Worm (Caenorhabditis elegans) whole organism, L1 larva: ENCODE measurements around the gene ccep-135.

Source experiments
- blmp-1 ChIP-seq: fragments of 150-350 bp; optimal IDR thresholded peaks from 2 replicates; lab custom pipeline; 2014; ENCODE audit warnings: missing biosample characterization, missing genetic modification characterization
- ceh-82 ChIP-seq, 3 experiments: fragments of 150-350 bp in 1 of 3; sonication (generic microtip) in 2 of 3; optimal IDR thresholded peaks; 2 replicates each; lab custom pipeline; 2014 to 2017; ENCODE audit warnings: missing biosample characterization in 3 of 3, missing genetic modification characterization in 3 of 3
- dpl-1 ChIP-seq, 3 experiments: fragments of 150-350 bp in 2 of 3; sonication (generic microtip) in 1 of 3; optimal IDR thresholded peaks; 2 replicates each; lab custom pipeline; 2014 to 2017; ENCODE audit warnings: missing biosample characterization in 3 of 3, missing genetic modification characterization in 3 of 3, missing genetic modification reagents in 3 of 3
- efl-1 ChIP-seq, 4 experiments: fragments of 150-350 bp; optimal IDR thresholded peaks in 3 of 4; peaks in 1 of 4; 1 replicate in 1 of 4; 2 replicates in 3 of 4; lab custom pipeline; 2014; ENCODE audit warnings: missing biosample characterization in 2 of 4, missing genetic modification characterization in 2 of 4, missing genetic modification reagents in 2 of 4
- efl-3 ChIP-seq: fragments of 200-800 bp; sonication (Bioruptor generic); optimal IDR thresholded peaks from 2 replicates; lab custom pipeline; 2018; ENCODE audit warnings: mild to moderate bottlenecking, missing genetic modification characterization, missing compliant biosample characterization
- egl-27 ChIP-seq, 2 experiments: fragments of 150-350 bp in 1 of 2; sonication (generic microtip); optimal IDR thresholded peaks; 3 replicates each; lab custom pipeline; 2017 to 2018; ENCODE audit warnings: missing biosample characterization in 2 of 2, missing genetic modification characterization in 2 of 2, missing genetic modification reagents in 2 of 2
- fos-1 ChIP-seq: fragments of 150-350 bp; optimal IDR thresholded peaks from 2 replicates; lab custom pipeline; 2014; ENCODE audit warnings: missing biosample characterization, missing genetic modification characterization
- hlh-17 ChIP-seq: fragments of 200-800 bp; sonication (Bioruptor generic); optimal IDR thresholded peaks from 2 replicates; lab custom pipeline; 2018; ENCODE audit warnings: missing genetic modification characterization, mild to moderate bottlenecking, missing compliant biosample characterization, moderate library complexity, borderline replicate concordance
- hpl-2 ChIP-seq: fragments of 150-350 bp; optimal IDR thresholded peaks from 2 replicates; lab custom pipeline; 2014; ENCODE audit warnings: missing biosample characterization, missing genetic modification reagents, missing genetic modification characterization
- jun-1 ChIP-seq: fragments of 150-350 bp; optimal IDR thresholded peaks from 2 replicates; lab custom pipeline; 2014; ENCODE audit warnings: missing biosample characterization, missing genetic modification reagents, missing genetic modification characterization
- lin-14 ChIP-seq: fragments of 200-800 bp; sonication (Bioruptor generic); optimal IDR thresholded peaks from 2 replicates; lab custom pipeline; 2018; ENCODE audit warnings: mild to moderate bottlenecking, missing genetic modification characterization, moderate library complexity, missing compliant biosample characterization
- lin-35 ChIP-seq, 2 experiments: fragments of 150-350 bp; optimal IDR thresholded peaks; 2 replicates each; lab custom pipeline; 2014; ENCODE audit warnings: missing biosample characterization in 2 of 2, missing genetic modification characterization in 2 of 2, missing genetic modification reagents in 2 of 2
- lin-39 ChIP-seq: fragments of 150-350 bp; optimal IDR thresholded peaks from 2 replicates; lab custom pipeline; 2014; ENCODE audit warnings: missing biosample characterization, missing genetic modification reagents, missing genetic modification characterization
- lsy-2 ChIP-seq, 2 experiments: fragments of 150-350 bp; optimal IDR thresholded peaks; 2 replicates each; lab custom pipeline; 2014; ENCODE audit warnings: missing biosample characterization in 2 of 2, missing genetic modification characterization in 2 of 2
- mep-1 ChIP-seq: fragments of 150-350 bp; optimal IDR thresholded peaks from 2 replicates; lab custom pipeline; 2014; ENCODE audit warnings: missing biosample characterization, missing genetic modification characterization
- nhr-11 ChIP-seq: fragments of 150-350 bp; optimal IDR thresholded peaks from 2 replicates; lab custom pipeline; 2014; ENCODE audit warnings: missing biosample characterization, missing genetic modification characterization
- nhr-237 ChIP-seq: fragments of 150-350 bp; optimal IDR thresholded peaks from 2 replicates; lab custom pipeline; 2014; ENCODE audit warnings: missing biosample characterization, missing genetic modification characterization
- nhr-47 ChIP-seq: sonication (generic microtip); optimal IDR thresholded peaks from 2 replicates; lab custom pipeline; 2016; ENCODE audit warnings: mild to moderate bottlenecking, missing genetic modification characterization, moderate library complexity, missing compliant biosample characterization
- nhr-76 ChIP-seq: sonication (generic microtip); optimal IDR thresholded peaks from 2 replicates; lab custom pipeline; 2017; ENCODE audit warnings: missing biosample characterization, missing genetic modification characterization
- nhr-85 ChIP-seq: sonication (generic microtip); peaks from one replicate; lab custom pipeline; 2016; ENCODE audit warnings: missing genetic modification characterization, inconsistent platforms, missing compliant biosample characterization
- nhr-90 ChIP-seq: sonication (generic microtip); optimal IDR thresholded peaks from 2 replicates; lab custom pipeline; 2016; ENCODE audit warnings: mild to moderate bottlenecking, missing genetic modification characterization, missing compliant biosample characterization; ENCODE audit not compliant: poor library complexity
- pax-3 ChIP-seq: fragments of 200-800 bp; sonication (Bioruptor generic); optimal IDR thresholded peaks from 2 replicates; lab custom pipeline; 2018; ENCODE audit warnings: mild to moderate bottlenecking, missing genetic modification characterization, moderate library complexity, missing compliant biosample characterization
- pqm-1 ChIP-seq: sonication (generic microtip); optimal IDR thresholded peaks from 3 replicates; lab custom pipeline; 2017; ENCODE audit warnings: missing biosample characterization, missing genetic modification characterization
- skn-1 ChIP-seq: fragments of 150-350 bp; optimal IDR thresholded peaks from 2 replicates; lab custom pipeline; 2014; ENCODE audit warnings: missing biosample characterization, missing genetic modification characterization
- tbx-2 ChIP-seq: sonication (generic microtip); optimal IDR thresholded peaks from 2 replicates; lab custom pipeline; 2016; ENCODE audit warnings: missing genetic modification characterization, missing compliant biosample characterization
- tlp-1 ChIP-seq: fragments of 150-350 bp; optimal IDR thresholded peaks from 2 replicates; lab custom pipeline; 2014; ENCODE audit warnings: missing biosample characterization, missing genetic modification characterization
- unc-130 ChIP-seq: fragments of 150-350 bp; optimal IDR thresholded peaks from 2 replicates; lab custom pipeline; 2017; ENCODE audit warnings: missing biosample characterization, missing genetic modification characterization, inconsistent platforms
- unc-30 ChIP-seq: sonication (generic microtip); optimal IDR thresholded peaks from 2 replicates; lab custom pipeline; 2017; ENCODE audit warnings: missing biosample characterization, missing genetic modification characterization

Gene ccep-135

DNA sequence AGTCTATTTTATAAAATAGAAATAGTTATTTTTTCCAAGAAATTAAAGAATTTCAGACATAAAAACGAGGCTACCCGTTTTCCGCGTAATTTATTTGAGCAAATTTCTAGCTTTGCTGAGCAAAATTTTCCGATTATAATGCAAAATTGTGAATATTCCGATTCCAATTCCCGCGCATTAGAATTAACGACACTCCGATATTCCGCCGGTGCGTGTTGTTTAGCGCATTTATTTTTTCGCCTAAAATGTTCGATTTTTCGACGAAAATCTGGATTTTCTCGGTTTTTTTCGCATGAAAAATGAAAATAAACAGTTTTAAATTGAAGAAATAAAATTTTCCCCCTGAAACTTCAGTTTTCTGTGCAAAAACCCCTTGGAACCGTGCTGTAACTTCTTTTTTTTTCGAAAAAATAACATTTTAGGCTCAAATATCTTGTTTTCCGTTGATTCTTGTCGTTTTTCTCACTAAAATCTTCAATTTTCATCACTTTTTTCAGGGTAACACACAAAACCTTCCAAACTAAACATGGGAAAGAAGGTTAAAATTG is 21.6 kb upstream of the ccep-135 start, which contains the start of gene H06I04.3:
Gene H06I04.3, plus strand, starts transcription at position 498 of the 548 bp plus-strand sequence.
- peak; percentile 28 for TF ChIP-seq skn-1 (tag; lab: Kevin White, UChicago)
- TF ChIP-seq efl-1 (optimal IDR thresholded peaks at IDR 0.05; lab: Kevin White, UChicago), result peak; percentile 45 to 88
- TF ChIP-seq efl-1 (GFP tag; optimal IDR thresholded peaks at IDR 0.05 in 1 of 2; lab: Kevin White, UChicago), result peak; percentile 91 to 99
- TF ChIP-seq mep-1, result peak; percentile 39
- TF ChIP-seq lin-35 (GFP tag; optimal IDR thresholded peaks at IDR 0.05; lab: Kevin White, UChicago), result peak; percentile 83 to 93
- peak; percentile 20 for TF ChIP-seq blmp-1 (tag; lab: Kevin White, UChicago)
- TF ChIP-seq ceh-82 (tag; optimal IDR thresholded peaks at IDR 0.05; lab: Kevin White, UChicago), result peak in 2 of 3 experiments; percentile 27 to 34
- peak; percentile 77 to 91 (median 85) for TF ChIP-seq dpl-1 (GFP tag; optimal IDR thresholded peaks at IDR 0.05; lab: Kevin White, UChicago)
- TF ChIP-seq tbx-2, result peak; percentile 34
- no peak for TF ChIP-seq lin-39 (tag; lab: Kevin White, UChicago)
- peak; percentile 27 to 79 for TF ChIP-seq lsy-2 (tag; optimal IDR thresholded peaks at IDR 0.05; lab: Kevin White, UChicago)
- no peak for TF ChIP-seq pax-3 (tag; lab: Kevin White, UChicago)

DNA sequence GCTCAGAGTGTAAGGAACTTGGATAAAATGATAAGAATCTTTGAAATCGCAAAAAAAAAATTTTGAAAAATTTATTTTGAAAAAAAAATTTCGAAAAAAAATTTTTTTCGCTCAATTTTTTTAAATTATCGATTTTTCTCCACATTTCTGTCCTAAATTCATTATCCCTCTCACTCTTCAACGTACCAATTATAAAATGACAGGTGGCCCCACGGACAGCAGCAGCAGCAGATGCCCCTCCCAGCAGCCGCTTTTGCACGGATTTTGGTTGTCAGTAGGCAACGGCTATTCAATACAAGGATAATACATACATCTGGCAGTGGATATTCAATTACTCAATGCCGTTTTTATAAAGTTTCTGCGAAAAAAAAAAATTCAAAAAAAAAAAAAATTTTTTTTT is 5.2 kb upstream of the ccep-135 start, which contains the start of gene sft-1:
Gene sft-1, plus strand, starts transcription at position 201 of the 400 bp plus-strand sequence.
- TF ChIP-seq lin-14 (GFP tag; lab: Kevin White, UChicago) (no peak), hlh-17 (GFP tag; lab: Kevin White, UChicago) (no peak), efl-1 (optimal IDR thresholded peaks at IDR 0.05; lab: Kevin White, UChicago) (no peak), efl-1 (GFP tag; optimal IDR thresholded peaks at IDR 0.05 in 1 of 2; lab: Kevin White, UChicago) (peak in 1 of 2 experiments; percentile 51)

DNA sequence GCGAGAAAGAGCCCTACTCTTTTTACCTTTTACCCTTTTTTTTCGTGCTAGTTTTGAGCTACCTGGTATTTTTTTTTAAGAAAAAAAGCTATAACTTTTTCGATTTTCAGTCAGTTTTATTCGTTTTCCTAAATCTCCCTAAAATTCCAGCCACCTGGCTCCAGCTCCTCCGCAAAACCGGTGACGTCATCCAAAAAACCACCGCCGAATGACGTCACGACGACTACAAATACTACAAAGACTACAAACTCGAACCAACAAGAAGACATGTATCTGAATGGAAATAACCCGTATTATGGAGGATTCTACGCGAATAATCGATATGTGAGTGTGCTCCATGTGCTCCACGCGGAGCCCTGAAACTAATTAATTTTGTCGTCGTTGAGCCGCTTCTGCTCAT is 3.0 kb downstream of the ccep-135 start:
- no peak for TF ChIP-seq nhr-47 (tag; lab: Kevin White, UChicago)
- TF ChIP-seq ceh-82 (tag; optimal IDR thresholded peaks at IDR 0.05; lab: Kevin White, UChicago), result no peak
- TF ChIP-seq nhr-85 (tag; lab: Kevin White, UChicago), result no peak
- no peak for TF ChIP-seq fos-1 (tag; lab: Kevin White, UChicago)
- TF ChIP-seq hpl-2 (GFP tag; lab: Kevin White, UChicago), result no peak
- TF ChIP-seq dpl-1 (GFP tag; optimal IDR thresholded peaks at IDR 0.05; lab: Kevin White, UChicago), result no peak
- no peak for TF ChIP-seq efl-3 (GFP tag; lab: Kevin White, UChicago)
- no peak for TF ChIP-seq pqm-1 (tag; lab: Kevin White, UChicago)

DNA sequence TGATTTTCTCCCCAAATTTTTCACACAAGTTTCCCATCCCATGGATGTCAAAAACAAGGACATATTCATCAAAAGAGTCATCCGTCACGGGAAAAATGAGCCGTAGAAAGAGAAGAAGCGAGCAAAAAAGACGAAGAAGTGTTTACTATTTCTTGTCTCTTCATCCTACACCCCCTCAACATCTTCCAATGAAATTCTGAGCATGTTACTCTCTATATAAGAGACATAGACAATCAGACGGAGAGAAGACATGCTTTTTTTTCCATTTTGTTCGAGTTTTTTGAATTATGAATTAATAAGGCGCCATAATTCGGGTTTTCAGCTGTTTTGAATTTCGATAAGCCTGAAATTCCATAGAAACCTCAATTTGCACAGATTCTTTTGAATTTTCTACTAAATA is 4.4 kb downstream of the ccep-135 start:
- TF ChIP-seq unc-130 (tag; lab: Kevin White, UChicago) (no peak), ceh-82 (tag; optimal IDR thresholded peaks at IDR 0.05; lab: Kevin White, UChicago) (peak in 1 of 3 experiments; percentile 11), lin-14 (GFP tag; lab: Kevin White, UChicago) (peak; percentile 72), lsy-2 (tag; optimal IDR thresholded peaks at IDR 0.05; lab: Kevin White, UChicago) (peak in 1 of 2 experiments; percentile 28), skn-1 (tag; lab: Kevin White, UChicago) (no peak), efl-1 (optimal IDR thresholded peaks at IDR 0.05; lab: Kevin White, UChicago) (no peak), efl-1 (GFP tag; optimal IDR thresholded peaks at IDR 0.05 in 1 of 2; lab: Kevin White, UChicago) (peak in 1 of 2 experiments; percentile 1), jun-1 (no peak)

DNA sequence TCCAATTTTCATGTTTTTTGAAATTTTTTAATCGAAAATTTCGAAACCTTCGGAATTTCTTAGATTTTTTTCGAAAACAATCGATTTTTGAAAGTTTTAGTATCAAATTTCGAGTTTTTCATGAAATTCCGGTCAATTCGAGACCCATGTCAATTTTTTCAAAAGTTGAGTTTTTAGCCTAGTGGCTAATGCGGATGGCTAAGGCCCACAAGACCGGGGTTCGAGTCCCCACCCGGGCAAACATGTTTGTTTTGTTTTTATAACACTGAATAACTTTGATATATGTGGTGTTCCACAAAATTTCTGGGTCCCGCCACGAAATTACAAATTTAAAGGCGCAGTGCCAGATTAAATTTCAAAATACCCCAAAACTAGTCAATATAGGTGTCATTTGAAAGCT is 7.7 kb downstream of the ccep-135 start:
- TF ChIP-seq nhr-90 (tag; lab: Kevin White, UChicago) (no peak), efl-1 (optimal IDR thresholded peaks at IDR 0.05; lab: Kevin White, UChicago) (no peak), efl-1 (GFP tag; optimal IDR thresholded peaks at IDR 0.05 in 1 of 2; lab: Kevin White, UChicago) (no peak), nhr-237 (tag; lab: Kevin White, UChicago) (no peak), lsy-2 (tag; optimal IDR thresholded peaks at IDR 0.05; lab: Kevin White, UChicago) (no peak), lin-35 (GFP tag; optimal IDR thresholded peaks at IDR 0.05; lab: Kevin White, UChicago) (no peak), nhr-76 (tag; lab: Kevin White, UChicago) (no peak), tlp-1 (no peak), unc-30 (no peak), nhr-11 (tag; lab: Kevin White, UChicago) (no peak), egl-27 (tag; optimal IDR thresholded peaks at IDR 0.05; lab: Kevin White, UChicago) (no peak)
